Worm (Caenorhabditis elegans): Measurements from ENCODE around the gene cest-31.

DNA sequence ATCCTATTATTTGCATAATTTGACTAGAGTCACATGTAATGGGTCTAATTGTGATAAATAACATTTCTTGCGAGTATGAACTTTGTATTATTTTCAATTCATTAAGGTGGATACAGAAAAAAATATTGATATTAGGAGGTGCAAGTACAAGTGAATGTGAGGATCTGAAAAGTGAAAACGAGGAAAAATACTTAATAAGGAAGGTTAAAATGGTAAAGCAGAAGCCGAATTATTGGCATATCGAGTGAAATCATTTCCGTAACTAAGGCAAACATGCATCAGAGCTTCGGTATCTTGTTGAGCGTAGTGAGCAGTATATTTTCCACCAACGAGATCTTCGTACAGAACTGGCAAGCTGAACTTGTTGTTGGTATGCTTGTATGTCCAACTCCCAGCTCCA, 30.4 kb downstream of the cest-31 start:
- TF ChIP-seq attf-3 (GFP tag; conservative IDR thresholded peaks at IDR 0.05) (no peak), nfya-1 (tag; optimal IDR thresholded peaks at IDR 0.05; ENCODE audit: borderline replicate concordance, insufficient read depth) (no peak), ama-1 (optimal IDR thresholded peaks at IDR 0.05) (no peak), ama-1 (GFP tag; optimal IDR thresholded peaks at IDR 0.05) (no peak)
